Fruit fly (Drosophila melanogaster): ENCODE measurements around the gene CG8188.

CG8188 gene

dm6 chrX:17742592-17743364 is 40.0 kb upstream of the CG8188 start (continued):
- 0 out of 3 replicates have a peak, but pooled peaks have one; percentile 24 for TF ChIP-seq otp (GFP tag; IDR thresholded peaks at IDR 0.05)
- TF ChIP-seq prd (optimal IDR thresholded peaks at IDR 0.05) = no peak
- TF ChIP-seq prd (GFP tag; IDR thresholded peaks at IDR 0.05) = no peak; the same call in 2 of the 3 replicates
- no peak for TF ChIP-seq CG13894 (tag; optimal IDR thresholded peaks at IDR 0.05)
- TF ChIP-seq CG18011 (GFP tag; optimal IDR thresholded peaks at IDR 0.05) = no peak
- no peak for TF ChIP-seq Fer3 (tag; optimal IDR thresholded peaks at IDR 0.05)
- peak; percentile 14 for TF ChIP-seq Fer1 (GFP tag; optimal IDR thresholded peaks at IDR 0.05)
- TF ChIP-seq CG12391 (tag; optimal IDR thresholded peaks at IDR 0.05) = peak; percentile 53
- no peak for TF ChIP-seq Hmx (GFP tag; optimal IDR thresholded peaks at IDR 0.05)
- peak; percentile 39 for TF ChIP-seq pum (GFP tag; optimal IDR thresholded peaks at IDR 0.05)
- peak; percentile 45 for TF ChIP-seq tio (GFP tag; optimal IDR thresholded peaks at IDR 0.05)
- peak; percentile 45 for TF ChIP-seq NfI (GFP tag; optimal IDR thresholded peaks at IDR 0.05)
- TF ChIP-seq tll (GFP tag; optimal IDR thresholded peaks at IDR 0.05) = no peak
- no peak for TF ChIP-seq CG1647 (GFP tag; optimal IDR thresholded peaks at IDR 0.05)
- no peak for TF ChIP-seq Mad (GFP tag; optimal IDR thresholded peaks at IDR 0.05)
- peak; percentile 40 for TF ChIP-seq CG2120 (GFP tag; optimal IDR thresholded peaks at IDR 0.05)
- peak; percentile 56 for TF ChIP-seq Asciz (GFP tag; optimal IDR thresholded peaks at IDR 0.05)
- TF ChIP-seq ato (GFP tag; IDR thresholded peaks at IDR 0.05; ENCODE audit: partially characterized antibody) = no peak
- no peak for TF ChIP-seq TFAM (GFP tag; optimal IDR thresholded peaks at IDR 0.05)
- TF ChIP-seq Gug (GFP tag; IDR thresholded peaks at IDR 0.05) = no peak
- no peak for TF ChIP-seq CG3995 (GFP tag; optimal IDR thresholded peaks at IDR 0.05)
- TF ChIP-seq dysf (GFP tag; IDR thresholded peaks at IDR 0.05) = peak; percentile 58; the same call in 2 of the 3 replicates
- peak; percentile 30 for TF ChIP-seq dpn (GFP tag; optimal IDR thresholded peaks at IDR 0.05)
- TF ChIP-seq CG10366 (GFP tag; IDR thresholded peaks at IDR 0.05) = peak; percentile 19; the same call in 1 of the 2 replicates
- TF ChIP-seq vfl (GFP tag; optimal IDR thresholded peaks at IDR 0.05) = no peak
- peak; percentile 25 to 53 for TF ChIP-seq Pdp1 (GFP tag; optimal IDR thresholded peaks at IDR 0.05)
- TF ChIP-seq slou (GFP tag; optimal IDR thresholded peaks at IDR 0.05) = no peak
- TF ChIP-seq Doc3 (GFP tag; IDR thresholded peaks at IDR 0.05; ENCODE audit: partially characterized antibody) = 0 out of 3 replicates have a peak, but pooled peaks have one; percentile 27
- peak; percentile 43 for TF ChIP-seq Antp (GFP tag; optimal IDR thresholded peaks at IDR 0.05)
- no peak for TF ChIP-seq zen (tag; optimal IDR thresholded peaks at IDR 0.05)
- TF ChIP-seq Lhr (GFP tag; optimal IDR thresholded peaks at IDR 0.05) = no peak
- TF ChIP-seq CG8478 (optimal IDR thresholded peaks at IDR 0.05) = no peak
- TF ChIP-seq Neu2 (GFP tag; optimal IDR thresholded peaks at IDR 0.05; ENCODE audit: borderline replicate concordance) = no peak
- TF ChIP-seq sr (GFP tag; IDR thresholded peaks at IDR 0.05) = no peak
- no peak for TF ChIP-seq fd102C (GFP tag; optimal IDR thresholded peaks at IDR 0.05)
- peak; percentile 26 for TF ChIP-seq HLH54F (GFP tag; optimal IDR thresholded peaks at IDR 0.05)
- no peak for TF ChIP-seq CG5953 (GFP tag; IDR thresholded peaks at IDR 0.05)
- no peak for TF ChIP-seq HmgZ (tag; optimal IDR thresholded peaks at IDR 0.05)
- no peak for TF ChIP-seq CG30431 (GFP tag; optimal IDR thresholded peaks at IDR 0.05)
- TF ChIP-seq tx (GFP tag; optimal IDR thresholded peaks at IDR 0.05) = peak; percentile 4
- no peak for TF ChIP-seq CG16815 (GFP tag; optimal IDR thresholded peaks at IDR 0.05)
- peak; percentile 40 for TF ChIP-seq CG17829 (tag; optimal IDR thresholded peaks at IDR 0.05)
- TF ChIP-seq CG12942 (GFP tag; optimal IDR thresholded peaks at IDR 0.05) = peak; percentile 16
- no peak for TF ChIP-seq CG4282 (GFP tag; optimal IDR thresholded peaks at IDR 0.05)
- peak; percentile 57; the same call in 1 of the 2 replicates for TF ChIP-seq CG31441 (GFP tag; IDR thresholded peaks at IDR 0.05)
- TF ChIP-seq Med (GFP tag) = peak; percentile 83
- TF ChIP-seq Kr (GFP tag; optimal IDR thresholded peaks at IDR 0.05) = no peak
- no peak for TF ChIP-seq nerfin-2 (GFP tag; IDR thresholded peaks at IDR 0.05; ENCODE audit: partially characterized antibody)
- peak; percentile 93 for TF ChIP-seq stwl (tag; optimal IDR thresholded peaks at IDR 0.05)
